Worm (Caenorhabditis elegans) whole organism, L4 larva: ENCODE data around the gene Y50E8A.1.

Source experiments
- D1046.2 ChIP-seq: fragments of 200-800 bp; sonication (Bioruptor generic); IDR thresholded peaks from 2 replicates; pipeline ENCODE4 v1.3.6; 2022; ENCODE audit warnings: missing genetic modification characterization, missing compliant biosample characterization
- F10B5.3 ChIP-seq: sonication (generic microtip); optimal IDR thresholded peaks from 2 replicates; lab custom pipeline; 2016; ENCODE audit warnings: mild to moderate bottlenecking, missing genetic modification characterization, missing compliant biosample characterization
- F26F4.8 ChIP-seq: fragments of 200-800 bp; sonication (Bioruptor generic); conservative IDR thresholded peaks from 2 replicates; pipeline ENCODE4 v1.3.6; 2022; ENCODE audit warnings: missing genetic modification characterization, missing compliant biosample characterization
- F37D6.2 ChIP-seq: sonication (generic microtip); optimal IDR thresholded peaks from 2 replicates; lab custom pipeline; 2016; ENCODE audit warnings: mild to moderate bottlenecking, missing genetic modification characterization, missing compliant biosample characterization
- F49E8.2 ChIP-seq: sonication (generic microtip); optimal IDR thresholded peaks from 2 replicates; lab custom pipeline; 2016; ENCODE audit warnings: missing compliant biosample characterization, mild to moderate bottlenecking, missing genetic modification characterization, borderline replicate concordance
- Y75B8A.6 ChIP-seq: fragments of 200-800 bp; sonication (Bioruptor generic); IDR thresholded peaks from 2 replicates; pipeline ENCODE4 v1.3.6; 2022; ENCODE audit warnings: missing genetic modification reagents, missing genetic modification characterization, missing compliant biosample characterization
- ZK337.2 ChIP-seq: fragments of 200-800 bp; sonication (Bioruptor generic); IDR thresholded peaks from 2 replicates; pipeline ENCODE4 v1.3.6; 2022; ENCODE audit warnings: missing genetic modification reagents, missing genetic modification characterization, missing compliant biosample characterization
- aha-1 ChIP-seq: fragments of 150-350 bp; peaks from one replicate; lab custom pipeline; 2014; ENCODE audit warnings: missing biosample characterization, missing genetic modification characterization
- aly-2 ChIP-seq: sonication (generic microtip); optimal IDR thresholded peaks from 2 replicates; lab custom pipeline; 2018; ENCODE audit warnings: missing biosample characterization, missing genetic modification characterization
- ceh-20 ChIP-seq: fragments of 200-800 bp; sonication (Bioruptor generic); IDR thresholded peaks from 2 replicates; pipeline ENCODE4 v1.3.6; 2022; ENCODE audit warnings: missing genetic modification reagents, missing genetic modification characterization, missing compliant biosample characterization
- ceh-32 ChIP-seq: sonication (generic microtip); optimal IDR thresholded peaks from 2 replicates; lab custom pipeline; 2016; ENCODE audit warnings: mild to moderate bottlenecking, missing genetic modification characterization, missing compliant biosample characterization; ENCODE audit not compliant: poor library complexity
- ceh-82 ChIP-seq: sonication (generic microtip); optimal IDR thresholded peaks from 2 replicates; lab custom pipeline; 2017; ENCODE audit warnings: missing biosample characterization, missing genetic modification characterization
- ces-1 ChIP-seq: fragments of 150-350 bp; sonication (generic microtip); optimal IDR thresholded peaks from 4 replicates; lab custom pipeline; 2014; ENCODE audit warnings: missing biosample characterization, missing genetic modification reagents, missing genetic modification characterization
- daf-19 ChIP-seq: fragments of 200-800 bp; sonication (Bioruptor generic); conservative IDR thresholded peaks from 2 replicates; pipeline ENCODE4 v1.3.6; 2022; ENCODE audit warnings: missing genetic modification characterization, missing compliant biosample characterization
- dmd-6 ChIP-seq: fragments of 200-800 bp; sonication (Bioruptor generic); IDR thresholded peaks from 2 replicates; pipeline ENCODE4 v1.3.6; 2022; ENCODE audit warnings: missing genetic modification reagents, missing genetic modification characterization, missing compliant biosample characterization
- dmd-9 ChIP-seq: fragments of 200-800 bp; sonication (Bioruptor generic); IDR thresholded peaks from 2 replicates; pipeline ENCODE4 v1.3.6; 2022; ENCODE audit warnings: missing genetic modification reagents, missing genetic modification characterization, missing compliant biosample characterization
- dve-1 ChIP-seq: sonication (generic microtip); optimal IDR thresholded peaks from 2 replicates; lab custom pipeline; 2017; ENCODE audit warnings: antibody characterized with exemption, mild to moderate bottlenecking, missing genetic modification characterization, missing compliant biosample characterization; ENCODE audit not compliant: insufficient read depth
- fkh-10 ChIP-seq: fragments of 150-350 bp; optimal IDR thresholded peaks from 2 replicates; lab custom pipeline; 2014; ENCODE audit warnings: missing biosample characterization, missing genetic modification reagents, missing genetic modification characterization
- hlh-30 ChIP-seq: sonication (generic microtip); optimal IDR thresholded peaks from 2 replicates; lab custom pipeline; 2017; ENCODE audit warnings: antibody characterized with exemption, mild to moderate bottlenecking, missing genetic modification characterization, missing compliant biosample characterization; ENCODE audit not compliant: insufficient read depth
- lin-13 ChIP-seq: fragments of 150-350 bp; optimal IDR thresholded peaks from 2 replicates; lab custom pipeline; 2014; ENCODE audit warnings: missing biosample characterization, missing genetic modification reagents, missing genetic modification characterization
- mep-1 ChIP-seq: fragments of 150-350 bp; sonication (generic microtip); optimal IDR thresholded peaks from 3 replicates; lab custom pipeline; 2014; ENCODE audit warnings: missing biosample characterization, missing genetic modification characterization
- mes-2 ChIP-seq: sonication (generic microtip); optimal IDR thresholded peaks from 2 replicates; lab custom pipeline; 2016; ENCODE audit warnings: missing genotype, mild to moderate bottlenecking, missing genetic modification characterization, missing compliant biosample characterization; ENCODE audit not compliant: poor library complexity, severe bottlenecking
- mxl-3 ChIP-seq: fragments of 200-800 bp; sonication (Bioruptor generic); optimal IDR thresholded peaks from 2 replicates; lab custom pipeline; 2018; ENCODE audit warnings: mild to moderate bottlenecking, missing genetic modification characterization, missing compliant biosample characterization
- nhr-10 ChIP-seq: fragments of 150-350 bp; optimal IDR thresholded peaks from 2 replicates; lab custom pipeline; 2014; ENCODE audit warnings: missing biosample characterization, missing genetic modification characterization
- nhr-11 ChIP-seq: fragments of 150-350 bp; optimal IDR thresholded peaks from 2 replicates; lab custom pipeline; 2014; ENCODE audit warnings: missing biosample characterization, missing genetic modification characterization
- nhr-25 ChIP-seq: sonication (generic microtip); optimal IDR thresholded peaks from 2 replicates; lab custom pipeline; 2017; ENCODE audit warnings: missing genetic modification characterization, mild to moderate bottlenecking, missing compliant biosample characterization, antibody characterized with exemption, moderate library complexity, borderline replicate concordance; ENCODE audit not compliant: insufficient read depth
- nhr-28 ChIP-seq: fragments of 150-350 bp; optimal IDR thresholded peaks from 2 replicates; lab custom pipeline; 2014; ENCODE audit warnings: missing biosample characterization, missing genetic modification characterization
- nhr-42 ChIP-seq: fragments of 200-800 bp; sonication (Bioruptor generic); IDR thresholded peaks from 2 replicates; pipeline ENCODE4 v1.3.6; 2022; ENCODE audit warnings: missing genetic modification characterization, missing compliant biosample characterization
- nhr-48 ChIP-seq: sonication (generic microtip); optimal IDR thresholded peaks from 2 replicates; lab custom pipeline; 2016; ENCODE audit warnings: mild to moderate bottlenecking, missing genetic modification characterization, missing compliant biosample characterization
- php-3 ChIP-seq: fragments of 200-800 bp; sonication (Bioruptor generic); IDR thresholded peaks from 2 replicates; pipeline ENCODE4 v1.3.6; 2022; ENCODE audit warnings: missing genetic modification reagents, missing genetic modification characterization, missing compliant biosample characterization
- pqm-1 ChIP-seq: sonication (generic microtip); optimal IDR thresholded peaks from 2 replicates; lab custom pipeline; 2017; ENCODE audit warnings: missing biosample characterization, missing genetic modification characterization
- saeg-2 ChIP-seq: fragments of 200-800 bp; sonication (Bioruptor generic); IDR thresholded peaks from 2 replicates; pipeline ENCODE4 v1.3.6; 2022; ENCODE audit warnings: missing genetic modification reagents, missing genetic modification characterization, missing compliant biosample characterization
- snpc-1.2 ChIP-seq: fragments of 200-800 bp; sonication (Bioruptor generic); IDR thresholded peaks from 2 replicates; pipeline ENCODE4 v1.3.6; 2022; ENCODE audit warnings: missing genetic modification reagents, missing genetic modification characterization, missing compliant biosample characterization
- snpc-4 ChIP-seq: fragments of 150-350 bp; optimal IDR thresholded peaks from 2 replicates; lab custom pipeline; 2014; ENCODE audit warnings: missing biosample characterization, missing genetic modification characterization
- spr-1 ChIP-seq: sonication (generic microtip); optimal IDR thresholded peaks from 2 replicates; lab custom pipeline; 2016; ENCODE audit warnings: mild to moderate bottlenecking, missing genetic modification characterization, missing compliant biosample characterization
- spr-3 ChIP-seq: fragments of 200-800 bp; sonication (Bioruptor generic); optimal IDR thresholded peaks from 2 replicates; lab custom pipeline; 2018; ENCODE audit warnings: mild to moderate bottlenecking, missing genetic modification characterization, missing compliant biosample characterization
- tag-97 ChIP-seq: fragments of 200-800 bp; sonication (Bioruptor generic); IDR thresholded peaks from 2 replicates; pipeline ENCODE4 v1.3.6; 2022; ENCODE audit warnings: missing genetic modification characterization, missing compliant biosample characterization
- unc-130 ChIP-seq: sonication (generic microtip); optimal IDR thresholded peaks from 2 replicates; lab custom pipeline; 2016; ENCODE audit warnings: missing genetic modification reagents, missing genetic modification characterization, missing compliant biosample characterization
- unc-62 ChIP-seq, 3 experiments: fragments of 150-350 bp in 1 of 3; sonication (generic microtip); optimal IDR thresholded peaks in 2 of 3; peaks in 1 of 3; 1 replicate in 1 of 3; 2 replicates in 2 of 3; lab custom pipeline; 2014 to 2017; ENCODE audit warnings: missing biosample characterization in 3 of 3, missing genetic modification characterization in 3 of 3, missing genetic modification reagents in 3 of 3, missing genotype in 1 of 3
- zfp-2 ChIP-seq: sonication (generic microtip); optimal IDR thresholded peaks from 2 replicates; lab custom pipeline; 2016; ENCODE audit warnings: mild to moderate bottlenecking, missing genetic modification characterization, missing compliant biosample characterization
- ztf-11 ChIP-seq: fragments of 150-350 bp; optimal IDR thresholded peaks from 2 replicates; lab custom pipeline; 2014; ENCODE audit warnings: missing biosample characterization, missing genetic modification characterization

The Y50E8A.1 gene

DNA sequence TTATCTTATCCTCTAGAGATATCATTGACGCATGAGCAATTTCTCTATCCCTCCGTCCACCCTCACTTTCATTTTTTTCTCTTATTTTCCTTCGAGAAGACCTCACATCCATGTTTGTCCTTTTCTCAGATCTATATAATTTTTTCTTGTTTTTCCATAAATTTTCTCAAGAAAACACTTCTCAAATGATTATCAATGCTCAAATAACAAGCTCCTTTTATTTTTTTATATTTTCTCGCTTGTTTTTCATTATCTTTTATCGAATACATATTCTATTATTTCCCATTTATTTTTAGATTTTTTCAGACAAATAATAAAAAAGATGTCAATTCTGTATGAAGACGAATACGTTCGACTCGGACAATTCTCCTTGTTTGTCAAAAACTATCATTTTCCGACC, 3.7 kb upstream of the Y50E8A.1 start, which contains the start of gene R08A2.7:
R08A2.7 (plus strand) TSS at position 301 of the 400 bp plus-strand sequence.
- TF ChIP-seq F10B5.3: no peak
- no peak for TF ChIP-seq spr-1 (tag; lab: Kevin White, UChicago)
- no peak for TF ChIP-seq unc-130 (GFP tag; lab: Kevin White, UChicago)
- TF ChIP-seq unc-62 (GFP tag; optimal IDR thresholded peaks at IDR 0.05 in 1 of 2; lab: Kevin White, UChicago): peak in 1 of 2 experiments; percentile 61
- no peak for TF ChIP-seq unc-62 (tag; optimal IDR thresholded peaks at IDR 0.05; lab: Kevin White, UChicago)
- no peak for TF ChIP-seq php-3 (GFP tag; lab: Robert Waterston, UW)
- TF ChIP-seq nhr-42: no peak
- TF ChIP-seq hlh-30 (tag; lab: Kevin White, UChicago): no peak
- no peak for TF ChIP-seq nhr-28

DNA sequence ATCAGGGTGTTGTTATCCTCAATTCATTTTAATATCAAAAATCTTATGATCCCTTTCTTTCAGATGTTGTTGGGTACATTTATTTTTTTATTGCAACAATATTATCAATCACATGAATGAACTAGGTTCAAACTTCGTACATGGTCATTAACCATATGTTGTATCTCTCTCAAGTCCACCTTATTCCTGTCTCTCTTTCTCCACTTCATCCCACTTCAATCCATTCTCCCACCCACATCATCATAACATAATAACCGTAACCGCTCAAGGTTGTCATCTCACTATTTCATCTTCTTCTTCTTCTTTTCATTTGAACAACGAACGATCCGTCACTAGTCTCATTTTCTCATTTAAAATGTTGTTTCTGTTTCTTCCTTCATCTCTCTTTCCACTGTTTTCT, 1.3 kb upstream of the Y50E8A.1 start:
- TF ChIP-seq F26F4.8 (GFP tag; lab: Robert Waterston, UW) (no peak), mxl-3 (GFP tag; lab: Kevin White, UChicago) (peak; percentile 3), dmd-6 (GFP tag; lab: Robert Waterston, UW) (peak; percentile 51), nhr-28 (peak; percentile 59), ceh-32 (tag; lab: Kevin White, UChicago) (no peak), nhr-48 (peak; percentile 91), saeg-2 (no peak), unc-62 (GFP tag; optimal IDR thresholded peaks at IDR 0.05 in 1 of 2; lab: Kevin White, UChicago) (no peak), unc-62 (tag; optimal IDR thresholded peaks at IDR 0.05; lab: Kevin White, UChicago) (no peak)
- TF ChIP-seq, all 104 proteins: peak for 4

DNA sequence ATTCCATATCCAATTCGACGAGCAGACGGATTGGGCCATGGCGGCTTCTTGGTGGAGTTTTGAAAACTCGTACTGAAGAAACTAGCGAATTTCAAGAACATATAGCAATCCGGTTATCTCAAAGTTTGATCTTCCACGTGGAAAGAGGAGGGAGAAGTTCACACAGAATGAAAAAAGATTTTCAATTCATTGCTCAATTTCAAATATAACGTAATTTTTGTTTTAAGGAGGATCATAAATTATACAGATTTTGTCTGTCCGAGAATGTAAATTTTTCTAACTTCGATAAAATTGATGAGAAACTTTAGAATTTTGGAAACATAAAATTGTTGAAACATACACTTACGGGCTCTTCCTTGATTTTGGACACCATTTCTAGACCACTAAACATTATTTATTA, 2.1 kb downstream of the Y50E8A.1 start, which contains the start of gene Y50E8A.2:
Y50E8A.2 (minus strand) TSS at position 101 of the 400 bp plus-strand sequence.
- TF ChIP-seq unc-130 (GFP tag; lab: Kevin White, UChicago) (no peak), F37D6.2 (tag; lab: Kevin White, UChicago) (no peak), dve-1 (no peak), ceh-82 (tag; lab: Kevin White, UChicago) (no peak), dmd-9 (GFP tag; lab: Robert Waterston, UW) (no peak), nhr-48 (no peak), Y75B8A.6 (GFP tag; lab: Robert Waterston, UW) (no peak), aha-1 (no peak), mep-1 (tag; lab: Kevin White, UChicago) (no peak), nhr-25 (tag; lab: Kevin White, UChicago) (no peak), ces-1 (GFP tag; lab: Kevin White, UChicago) (no peak), mes-2 (tag; lab: Kevin White, UChicago) (no peak), snpc-1.2 (GFP tag; lab: Robert Waterston, UW) (no peak), ZK337.2 (no peak), spr-3 (GFP tag; lab: Kevin White, UChicago) (no peak), F49E8.2 (no peak), snpc-4 (tag; lab: Kevin White, UChicago) (no peak), nhr-10 (tag; lab: Kevin White, UChicago) (no peak)

DNA sequence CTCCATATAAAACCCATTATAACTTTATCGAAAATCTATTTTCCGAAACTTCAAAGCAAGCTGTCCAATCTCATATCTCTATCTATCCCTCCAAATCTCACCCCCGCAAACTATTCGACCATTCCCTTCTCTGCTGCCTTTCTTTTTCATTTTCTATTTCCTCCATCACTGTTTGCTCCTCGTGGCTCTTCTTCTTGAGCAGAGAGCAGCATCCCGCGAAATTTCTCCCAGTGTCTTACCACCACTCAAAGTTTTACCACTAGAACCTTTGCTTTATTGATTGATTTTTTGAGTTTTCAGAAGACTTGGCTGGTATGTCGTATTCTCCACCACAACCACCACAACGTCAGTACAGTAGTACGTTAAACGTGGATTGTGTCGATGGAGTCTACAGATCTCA, 2.6 kb downstream of the Y50E8A.1 start, which contains the start of gene oig-3:
oig-3 (plus strand) TSS at position 301 of the 400 bp plus-strand sequence.
- TF ChIP-seq ceh-20 (GFP tag; lab: Robert Waterston, UW) (no peak), pqm-1 (tag; lab: Kevin White, UChicago) (no peak), nhr-11 (tag; lab: Kevin White, UChicago) (no peak), D1046.2 (GFP tag; lab: Robert Waterston, UW) (no peak), tag-97 (GFP tag; lab: Robert Waterston, UW) (no peak), lin-13 (no peak), saeg-2 (no peak), F26F4.8 (GFP tag; lab: Robert Waterston, UW) (no peak), ztf-11 (tag; lab: Kevin White, UChicago) (no peak), ceh-32 (tag; lab: Kevin White, UChicago) (no peak), aly-2 (tag; lab: Kevin White, UChicago) (no peak), nhr-28 (no peak), daf-19 (GFP tag; lab: Robert Waterston, UW) (no peak), zfp-2 (tag; lab: Kevin White, UChicago) (no peak), nhr-25 (tag; lab: Kevin White, UChicago) (no peak), fkh-10 (no peak)
- TF ChIP-seq, all 104 proteins: peak for 0
